Fruit fly (Drosophila melanogaster) whole organism, embryonic: ENCODE data around the gene HP5.
A peak's percentile ranks its signal among the peaks of the same experiment; 100 is the strongest.

ENCODE experiments used
- Blimp-1 ChIP-seq: fragments of 200-800 bp; sonication (Bioruptor generic); optimal IDR thresholded peaks from 3 replicates; lab custom pipeline; 2018; ENCODE audit warnings: missing biosample characterization, missing genetic modification characterization, mild to moderate bottlenecking, moderate library complexity, missing genetic modification reagents
- Bteb2 ChIP-seq: fragments of 200-800 bp; sonication (Bioruptor generic); optimal IDR thresholded peaks from 2 replicates; lab custom pipeline; 2016; ENCODE audit warnings: missing biosample characterization, missing genetic modification characterization
- CG10147 ChIP-seq: fragments of 200-800 bp; sonication (Bioruptor generic); optimal IDR thresholded peaks from 2 replicates; lab custom pipeline; 2019; ENCODE audit warnings: missing biosample characterization, mild to moderate bottlenecking, missing genetic modification characterization, moderate library complexity
- CG10209 ChIP-seq: fragments of 200-800 bp; sonication (Bioruptor generic); optimal IDR thresholded peaks from 3 replicates; lab custom pipeline; 2017; ENCODE audit warnings: missing biosample characterization, mild to moderate bottlenecking, missing genetic modification characterization, missing genetic modification reagents
- CG10543 ChIP-seq: fragments of 200-800 bp; sonication (Bioruptor generic); optimal IDR thresholded peaks from 3 replicates; lab custom pipeline; 2017; ENCODE audit warnings: missing biosample characterization, mild to moderate bottlenecking, missing genetic modification characterization, moderate library complexity
- CG11504 ChIP-seq: fragments of 200-800 bp; sonication (Bioruptor generic); optimal IDR thresholded peaks from 3 replicates; lab custom pipeline; 2019; ENCODE audit warnings: missing biosample characterization, mild to moderate bottlenecking, missing genetic modification characterization, moderate library complexity
- CG12391 ChIP-seq: fragments of 200-800 bp; sonication (Bioruptor generic); optimal IDR thresholded peaks from 3 replicates; lab custom pipeline; 2018; ENCODE audit warnings: missing biosample characterization, mild to moderate bottlenecking, missing genetic modification characterization, moderate library complexity
- CG12659 ChIP-seq: fragments of 200-800 bp; sonication (Bioruptor generic); optimal IDR thresholded peaks from 3 replicates; lab custom pipeline; 2017; ENCODE audit warnings: mild to moderate bottlenecking, missing biosample characterization, missing genetic modification reagents, missing genetic modification characterization
- CG13296 ChIP-seq: fragments of 200-800 bp; sonication (Bioruptor generic); optimal IDR thresholded peaks from 3 replicates; lab custom pipeline; 2018; ENCODE audit warnings: missing biosample characterization, mild to moderate bottlenecking, missing genetic modification characterization
- CG13775 ChIP-seq: fragments of 200-800 bp; sonication (Bioruptor generic); optimal IDR thresholded peaks from 3 replicates; lab custom pipeline; 2017; ENCODE audit warnings: missing biosample characterization, mild to moderate bottlenecking, missing genetic modification characterization
- CG15269 ChIP-seq: fragments of 200-800 bp; sonication (Bioruptor generic); optimal IDR thresholded peaks from 2 replicates; lab custom pipeline; 2018; ENCODE audit warnings: missing biosample characterization, mild to moderate bottlenecking, missing genetic modification characterization, moderate library complexity
- CG17359 ChIP-seq: fragments of 200-800 bp; sonication (Bioruptor generic); optimal IDR thresholded peaks from 3 replicates; lab custom pipeline; 2018; ENCODE audit warnings: missing biosample characterization, mild to moderate bottlenecking, missing genetic modification characterization, moderate library complexity
- CG17361 ChIP-seq: fragments of 200-800 bp; sonication (Bioruptor generic); IDR thresholded peaks from 3 replicates; pipeline ENCODE4 v1.3.6; 2022; ENCODE audit warnings: missing biosample characterization, missing genetic modification characterization
- CG18599 ChIP-seq: fragments of 200-800 bp; sonication (Bioruptor generic); optimal IDR thresholded peaks from 3 replicates; lab custom pipeline; 2017; ENCODE audit warnings: missing biosample characterization, missing genetic modification characterization, mild to moderate bottlenecking, moderate library complexity, missing genetic modification reagents
- CG30403 ChIP-seq: fragments of 200-800 bp; sonication (Bioruptor generic); optimal IDR thresholded peaks from 3 replicates; lab custom pipeline; 2016; ENCODE audit warnings: missing biosample characterization, missing genetic modification characterization
- CG31441 ChIP-seq: fragments of 200-800 bp; sonication (Bioruptor generic); IDR thresholded peaks from 2 replicates; pipeline ENCODE4 v1.3.6; 2022; ENCODE audit warnings: missing biosample characterization, missing genetic modification characterization
- CG3281 ChIP-seq: fragments of 200-800 bp; sonication (Bioruptor generic); optimal IDR thresholded peaks from 3 replicates; lab custom pipeline; 2017; ENCODE audit warnings: missing biosample characterization, mild to moderate bottlenecking, missing genetic modification characterization
- CG4404 ChIP-seq: fragments of 200-800 bp; sonication (Bioruptor generic); IDR thresholded peaks from 2 replicates; pipeline ENCODE4 v1.3.6; 2022; ENCODE audit warnings: missing biosample characterization, missing genetic modification characterization
- CG4424 ChIP-seq: fragments of 200-800 bp; sonication (Bioruptor generic); optimal IDR thresholded peaks from 3 replicates; lab custom pipeline; 2016; ENCODE audit warnings: missing biosample characterization, missing genetic modification characterization
- CG7839 ChIP-seq: fragments of 200-800 bp; sonication (Bioruptor generic); optimal IDR thresholded peaks from 3 replicates; lab custom pipeline; 2018; ENCODE audit warnings: missing biosample characterization, mild to moderate bottlenecking, missing genetic modification characterization, moderate library complexity
- CG8388 ChIP-seq: fragments of 200-800 bp; sonication (Bioruptor generic); optimal IDR thresholded peaks from 2 replicates; lab custom pipeline; 2019; ENCODE audit warnings: missing biosample characterization, mild to moderate bottlenecking, missing genetic modification characterization, moderate library complexity
- CG9437 ChIP-seq: fragments of 200-800 bp; sonication (Bioruptor generic); optimal IDR thresholded peaks from 2 replicates; lab custom pipeline; 2018; ENCODE audit warnings: missing biosample characterization, mild to moderate bottlenecking, missing genetic modification characterization
- Med ChIP-seq: fragments of 200-800 bp; sonication (Bioruptor generic); peaks from one replicate; lab custom pipeline; 2016; ENCODE audit warnings: missing biosample characterization, missing genetic modification characterization, mild to moderate bottlenecking, inconsistent platforms, moderate library complexity
- Nf-YC ChIP-seq: fragments of 200-800 bp; optimal IDR thresholded peaks from 3 replicates; lab custom pipeline; 2019; ENCODE audit warnings: missing biosample characterization, mild to moderate bottlenecking, missing genetic modification characterization, moderate library complexity
- Oli ChIP-seq: fragments of 200-800 bp; sonication (Bioruptor generic); optimal IDR thresholded peaks from 2 replicates; lab custom pipeline; 2018; ENCODE audit warnings: missing biosample characterization, mild to moderate bottlenecking, missing genetic modification characterization, moderate library complexity
- Ptx1 ChIP-seq: fragments of 200-800 bp; sonication (Bioruptor generic); IDR thresholded peaks from 2 replicates; pipeline ENCODE4 v1.3.6; 2022; ENCODE audit warnings: missing biosample characterization, missing genetic modification characterization
- Rfx ChIP-seq: fragments of 200-800 bp; sonication (Bioruptor generic); IDR thresholded peaks from 2 replicates; pipeline ENCODE4 v1.3.6; 2022; ENCODE audit warnings: missing biosample characterization, missing genetic modification characterization
- Sox100B ChIP-seq: fragments of 200-800 bp; sonication (Bioruptor generic); optimal IDR thresholded peaks from 3 replicates; lab custom pipeline; 2018; ENCODE audit warnings: missing biosample characterization, mild to moderate bottlenecking, missing genetic modification characterization
- Sox102F ChIP-seq: fragments of 200-800 bp; sonication (Bioruptor generic); optimal IDR thresholded peaks from 2 replicates; lab custom pipeline; 2018; ENCODE audit warnings: missing biosample characterization, mild to moderate bottlenecking, missing genetic modification characterization, moderate library complexity
- Ssrp ChIP-seq: fragments of 200-800 bp; sonication (Bioruptor generic); optimal IDR thresholded peaks from 2 replicates; lab custom pipeline; 2018; ENCODE audit warnings: missing biosample characterization, mild to moderate bottlenecking, missing genetic modification characterization, moderate library complexity
- Vsx1 ChIP-seq: fragments of 200-800 bp; sonication (Bioruptor generic); optimal IDR thresholded peaks from 2 replicates; lab custom pipeline; 2017; ENCODE audit warnings: missing biosample characterization, mild to moderate bottlenecking, missing genetic modification characterization, missing genetic modification reagents
- bsh ChIP-seq, 2 experiments: fragments of 200-800 bp; sonication (Bioruptor generic); optimal IDR thresholded peaks; 2 replicates each; lab custom pipeline; 2017 to 2018; ENCODE audit warnings: mild to moderate bottlenecking in 2 of 2, missing biosample characterization in 2 of 2, missing genetic modification characterization in 2 of 2, moderate library complexity in 1 of 2
- cad ChIP-seq: fragments of >200 bp; optimal IDR thresholded peaks from 2 replicates; lab custom pipeline; 2017; ENCODE audit warnings: missing biosample characterization, missing genetic modification characterization
- da ChIP-seq: fragments of 200-800 bp; sonication (Bioruptor generic); optimal IDR thresholded peaks from 2 replicates; lab custom pipeline; 2016; ENCODE audit warnings: missing biosample characterization, missing genetic modification characterization
- dpn ChIP-seq, 2 experiments: fragments of 200-800 bp; sonication (Bioruptor generic); optimal IDR thresholded peaks; 3 replicates each; lab custom pipeline; 2016; ENCODE audit warnings: missing biosample characterization in 2 of 2, missing genetic modification characterization in 2 of 2
- dysf ChIP-seq: fragments of 200-800 bp; sonication (Bioruptor generic); IDR thresholded peaks from 3 replicates; pipeline ENCODE4 v1.3.6; 2022; ENCODE audit warnings: missing biosample characterization, missing genetic modification characterization
- fd3F ChIP-seq: fragments of 200-800 bp; sonication (Bioruptor generic); optimal IDR thresholded peaks from 2 replicates; lab custom pipeline; 2018; ENCODE audit warnings: missing biosample characterization, mild to moderate bottlenecking, missing genetic modification characterization, moderate library complexity
- fd96Cb ChIP-seq: fragments of 200-800 bp; sonication (Bioruptor generic); optimal IDR thresholded peaks from 2 replicates; lab custom pipeline; 2018; ENCODE audit warnings: missing biosample characterization, mild to moderate bottlenecking, missing genetic modification characterization, moderate library complexity
- gem ChIP-seq: fragments of 200-800 bp; sonication (Bioruptor generic); optimal IDR thresholded peaks from 2 replicates; lab custom pipeline; 2019; ENCODE audit warnings: missing biosample characterization, mild to moderate bottlenecking, missing genetic modification characterization, moderate library complexity
- kay ChIP-seq: fragments of 200-800 bp; sonication (Bioruptor generic); optimal IDR thresholded peaks from 2 replicates; lab custom pipeline; 2016; ENCODE audit warnings: missing biosample characterization, missing genetic modification characterization
- lab ChIP-seq: fragments of 200-800 bp; sonication (Bioruptor generic); optimal IDR thresholded peaks from 3 replicates; lab custom pipeline; 2017; ENCODE audit warnings: missing biosample characterization, missing genetic modification characterization, mild to moderate bottlenecking, moderate library complexity, missing genetic modification reagents
- lilli ChIP-seq: fragments of 200-800 bp; sonication (Bioruptor generic); optimal IDR thresholded peaks from 3 replicates; lab custom pipeline; 2016; ENCODE audit warnings: missing biosample characterization, missing genetic modification characterization
- lmd ChIP-seq: fragments of 200-800 bp; sonication (Bioruptor generic); IDR thresholded peaks from 2 replicates; pipeline ENCODE4 v1.3.6; 2022; ENCODE audit warnings: missing biosample characterization, missing genetic modification characterization
- maf-S ChIP-seq: fragments of 200-800 bp; sonication (Bioruptor generic); optimal IDR thresholded peaks from 2 replicates; lab custom pipeline; 2016; ENCODE audit warnings: missing biosample characterization, missing genetic modification characterization
- scrt ChIP-seq: fragments of 200-800 bp; sonication (Bioruptor generic); optimal IDR thresholded peaks from 2 replicates; lab custom pipeline; 2018; ENCODE audit warnings: missing biosample characterization, mild to moderate bottlenecking, missing genetic modification characterization, moderate library complexity
- seq ChIP-seq: fragments of 200-800 bp; sonication (Bioruptor generic); IDR thresholded peaks from 2 replicates; pipeline ENCODE4 v1.3.6; 2022; ENCODE audit warnings: missing biosample characterization, missing genetic modification characterization

HP5 gene

DNA sequence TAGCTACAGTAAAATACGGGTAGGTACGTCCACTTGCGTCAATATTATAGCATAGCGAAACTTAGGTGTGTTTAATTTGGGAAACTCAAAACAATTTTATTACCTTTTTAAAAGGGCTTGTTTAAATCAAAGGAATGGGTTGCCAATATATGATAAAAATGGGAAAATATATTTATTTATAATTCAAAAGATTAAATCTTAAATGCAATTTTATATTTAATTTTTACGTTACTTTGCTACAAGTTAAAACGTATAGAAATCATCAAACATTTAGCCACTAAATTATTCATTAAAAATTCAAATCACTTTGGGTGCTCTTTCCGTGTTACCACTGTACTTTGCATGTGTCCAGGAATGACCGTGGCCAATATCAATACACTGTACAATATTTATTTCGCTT, 13.6 kb upstream of the HP5 start (continued):
- TF ChIP-seq CG12391 (tag; lab: Kevin White, UChicago): peak; percentile 18
- TF ChIP-seq da (GFP tag; lab: Kevin White, UChicago): no peak
- peak; percentile 45 for TF ChIP-seq lmd (GFP tag; lab: Robert Waterston, UW)
- TF ChIP-seq CG4424 (GFP tag; lab: Kevin White, UChicago): peak; percentile 11
- peak; percentile 43 for TF ChIP-seq CG30403 (GFP tag; lab: Kevin White, UChicago)
- peak; percentile 28 for TF ChIP-seq CG9437
- peak in 1 of 2 experiments; percentile 46 for TF ChIP-seq dpn (GFP tag; optimal IDR thresholded peaks at IDR 0.05; lab: Kevin White, UChicago)
- peak; percentile 44 for TF ChIP-seq Sox100B (GFP tag; lab: Kevin White, UChicago)
- TF ChIP-seq Ssrp (tag; lab: Kevin White, UChicago): peak; percentile 5
- peak; percentile 32 for TF ChIP-seq CG10147 (GFP tag; lab: Kevin White, UChicago)
- 0 out of 2 replicates have a peak, but pooled peaks have one; percentile 21 for TF ChIP-seq Rfx
- peak; percentile 23 for TF ChIP-seq Nf-YC
- TF ChIP-seq CG8388 (GFP tag; lab: Kevin White, UChicago): peak; percentile 18
- TF ChIP-seq cad (GFP tag; lab: Kevin White, UChicago): no peak
- peak; percentile 55; the same call in 2 of the 3 replicates for TF ChIP-seq dysf (GFP tag; lab: Robert Waterston, UW)
- peak; percentile 11 for TF ChIP-seq fd96Cb (tag; lab: Kevin White, UChicago)
- TF ChIP-seq lab (GFP tag; lab: Kevin White, UChicago): peak; percentile 38
- peak; percentile 65 for TF ChIP-seq Med (GFP tag; lab: Kevin White, UChicago)
- TF ChIP-seq CG10543 (GFP tag; lab: Kevin White, UChicago): peak; percentile 15
- TF ChIP-seq CG18599 (GFP tag; lab: Kevin White, UChicago): peak; percentile 49
- TF ChIP-seq Sox102F (GFP tag; lab: Kevin White, UChicago): peak; percentile 38
- 0 out of 2 replicates have a peak, but pooled peaks have one; percentile 30 for TF ChIP-seq seq (GFP tag; lab: Robert Waterston, UW)
- peak; percentile 65 for TF ChIP-seq CG15269
- peak; percentile 40 for TF ChIP-seq CG12659 (GFP tag; lab: Kevin White, UChicago)
- TF ChIP-seq CG10209 (GFP tag; lab: Kevin White, UChicago): peak; percentile 36
- TF ChIP-seq gem (tag; lab: Kevin White, UChicago): peak; percentile 68
- peak; percentile 18 for TF ChIP-seq scrt (GFP tag; lab: Kevin White, UChicago)
- TF ChIP-seq Blimp-1 (GFP tag; lab: Kevin White, UChicago): peak; percentile 8
- TF ChIP-seq fd3F: peak; percentile 34
- peak; percentile 55 for TF ChIP-seq CG3281 (GFP tag; lab: Kevin White, UChicago)
- TF ChIP-seq CG17359 (tag; lab: Kevin White, UChicago): peak; percentile 34
- peak; percentile 73 for TF ChIP-seq CG11504 (tag; lab: Kevin White, UChicago)
- TF ChIP-seq CG13775 (GFP tag; lab: Kevin White, UChicago): peak; percentile 9
- TF ChIP-seq Oli (tag; lab: Kevin White, UChicago): peak; percentile 56
- no peak for TF ChIP-seq CG4404 (GFP tag; lab: Robert Waterston, UW)
- peak; percentile 60 for TF ChIP-seq CG13296 (GFP tag; lab: Kevin White, UChicago)
- no peak for TF ChIP-seq Bteb2 (GFP tag; lab: Kevin White, UChicago)
- TF ChIP-seq CG7839: peak; percentile 52
- TF ChIP-seq Vsx1: peak; percentile 1
- peak; percentile 19 for TF ChIP-seq lilli
- TF ChIP-seq Ptx1: peak; percentile 40; the same call in 1 of the 2 replicates
- peak; percentile 48; the same call in 1 of the 3 replicates for TF ChIP-seq CG17361 (GFP tag; lab: Robert Waterston, UW)
- TF ChIP-seq CG31441 (GFP tag; lab: Robert Waterston, UW): 0 out of 2 replicates have a peak, but pooled peaks have one; percentile 35
- no peak for TF ChIP-seq bsh (GFP tag; optimal IDR thresholded peaks at IDR 0.05; lab: Kevin White, UChicago)
- TF ChIP-seq maf-S (GFP tag; lab: Kevin White, UChicago): no peak
- no peak for TF ChIP-seq kay (GFP tag; lab: Kevin White, UChicago)
